Worm (Caenorhabditis elegans) whole organism, mixed stage, embryonic: Measurements from ENCODE around the gene nhr-105.

ENCODE experiments used
- M03D4.4 ChIP-seq: sonication (generic microtip); optimal IDR thresholded peaks from 2 replicates; lab custom pipeline; 2017; ENCODE audit warnings: mild to moderate bottlenecking, missing genetic modification characterization, missing compliant biosample characterization
- blmp-1 ChIP-seq: fragments of 150-350 bp; optimal IDR thresholded peaks from 2 replicates; lab custom pipeline; 2014; ENCODE audit warnings: missing biosample characterization, missing genetic modification characterization
- ceh-39 ChIP-seq: fragments of 150-350 bp; optimal IDR thresholded peaks from 2 replicates; lab custom pipeline; 2014; ENCODE audit warnings: missing biosample characterization, missing genetic modification characterization
- ceh-43 ChIP-seq: fragments of 200-800 bp; sonication (Bioruptor generic); optimal IDR thresholded peaks from 2 replicates; lab custom pipeline; 2018; ENCODE audit warnings: mild to moderate bottlenecking, missing genetic modification characterization, moderate library complexity, missing compliant biosample characterization
- cnd-1 ChIP-seq: fragments of 200-800 bp; sonication (Bioruptor generic); optimal IDR thresholded peaks from 2 replicates; lab custom pipeline; 2018; ENCODE audit warnings: mild to moderate bottlenecking, missing genetic modification characterization, missing compliant biosample characterization
- drap-1 ChIP-seq: fragments of 200-800 bp; sonication (Bioruptor generic); optimal IDR thresholded peaks from 3 replicates; lab custom pipeline; 2018; ENCODE audit warnings: mild to moderate bottlenecking, missing genetic modification characterization, missing compliant biosample characterization
- elt-1 ChIP-seq: sonication (generic microtip); optimal IDR thresholded peaks from 2 replicates; lab custom pipeline; 2017; ENCODE audit warnings: missing genetic modification characterization, mild to moderate bottlenecking, missing compliant biosample characterization, antibody characterized with exemption, moderate library complexity, borderline replicate concordance; ENCODE audit not compliant: insufficient read depth
- elt-3 ChIP-seq: fragments of 150-350 bp; optimal IDR thresholded peaks from 2 replicates; lab custom pipeline; 2014; ENCODE audit warnings: missing biosample characterization, missing genetic modification characterization
- flh-1 ChIP-seq: fragments of 200-800 bp; sonication (Bioruptor generic); optimal IDR thresholded peaks from 2 replicates; lab custom pipeline; 2018; ENCODE audit warnings: mild to moderate bottlenecking, missing genetic modification characterization, moderate library complexity, missing compliant biosample characterization
- ham-2 ChIP-seq: fragments of 200-800 bp; sonication (Bioruptor generic); optimal IDR thresholded peaks from 2 replicates; lab custom pipeline; 2018; ENCODE audit warnings: mild to moderate bottlenecking, missing genetic modification characterization, missing compliant biosample characterization
- hlh-1 ChIP-seq: fragments of 150-350 bp; optimal IDR thresholded peaks from 2 replicates; lab custom pipeline; 2014; ENCODE audit warnings: missing biosample characterization, missing genetic modification reagents, missing genetic modification characterization
- lin-13 ChIP-seq: fragments of 150-350 bp; optimal IDR thresholded peaks from 2 replicates; lab custom pipeline; 2014; ENCODE audit warnings: missing biosample characterization, missing genetic modification characterization
- lin-32 ChIP-seq: fragments of 200-800 bp; sonication (Bioruptor generic); optimal IDR thresholded peaks from 2 replicates; lab custom pipeline; 2018; ENCODE audit warnings: mild to moderate bottlenecking, missing genetic modification characterization, missing compliant biosample characterization
- mab-5 ChIP-seq: fragments of 150-350 bp; optimal IDR thresholded peaks from 2 replicates; lab custom pipeline; 2014; ENCODE audit warnings: missing biosample characterization, missing genetic modification characterization
- mep-1 ChIP-seq: fragments of 150-350 bp; optimal IDR thresholded peaks from 2 replicates; lab custom pipeline; 2017; ENCODE audit warnings: missing biosample characterization, missing genetic modification reagents, missing genetic modification characterization, inconsistent platforms
- nhr-12 ChIP-seq: fragments of 150-350 bp; optimal IDR thresholded peaks from 2 replicates; lab custom pipeline; 2014; ENCODE audit warnings: missing biosample characterization, missing genetic modification characterization
- nhr-2 ChIP-seq: fragments of 150-350 bp; optimal IDR thresholded peaks from 2 replicates; lab custom pipeline; 2014; ENCODE audit warnings: missing biosample characterization, missing genetic modification characterization
- nhr-237 ChIP-seq: fragments of 150-350 bp; optimal IDR thresholded peaks from 2 replicates; lab custom pipeline; 2014; ENCODE audit warnings: missing biosample characterization, missing genetic modification characterization
- nhr-28 ChIP-seq: fragments of 150-350 bp; optimal IDR thresholded peaks from 2 replicates; lab custom pipeline; 2014; ENCODE audit warnings: missing biosample characterization, missing genetic modification characterization
- nhr-76 ChIP-seq: sonication (generic microtip); optimal IDR thresholded peaks from 2 replicates; lab custom pipeline; 2017; ENCODE audit warnings: missing biosample characterization, missing genetic modification characterization
- pha-4 ChIP-seq: fragments of 150-350 bp; optimal IDR thresholded peaks from 2 replicates; lab custom pipeline; 2018; ENCODE audit warnings: missing biosample characterization, missing genetic modification reagents, missing genetic modification characterization
- sem-2 ChIP-seq: fragments of 200-800 bp; sonication (Bioruptor generic); optimal IDR thresholded peaks from 2 replicates; lab custom pipeline; 2018; ENCODE audit warnings: mild to moderate bottlenecking, missing genetic modification characterization, missing compliant biosample characterization
- snpc-4 ChIP-seq: fragments of 150-350 bp; optimal IDR thresholded peaks from 2 replicates; lab custom pipeline; 2014; ENCODE audit warnings: missing biosample characterization, missing genetic modification characterization
- unc-120 ChIP-seq: sonication (generic microtip); optimal IDR thresholded peaks from 2 replicates; lab custom pipeline; 2017; ENCODE audit warnings: missing genetic modification characterization, missing compliant biosample characterization; ENCODE audit not compliant: poor library complexity, severe bottlenecking
- unc-62 ChIP-seq: fragments of 150-350 bp; optimal IDR thresholded peaks from 2 replicates; lab custom pipeline; 2014; ENCODE audit warnings: missing biosample characterization, missing genetic modification reagents, missing genetic modification characterization
- zip-8 ChIP-seq: fragments of 150-350 bp; optimal IDR thresholded peaks from 2 replicates; lab custom pipeline; 2014; ENCODE audit warnings: missing biosample characterization, missing genetic modification characterization
- ztf-11 ChIP-seq: fragments of 150-350 bp; optimal IDR thresholded peaks from 2 replicates; lab custom pipeline; 2014; ENCODE audit warnings: missing biosample characterization, missing genetic modification characterization

Gene nhr-105

ce11 chrIV:7046641-7047361 is 3.2 kb upstream of the nhr-105 start:
- no peak for TF ChIP-seq pha-4
- TF ChIP-seq ceh-39 (tag; lab: Kevin White, UChicago) = no peak
- TF ChIP-seq elt-1 (tag; lab: Kevin White, UChicago) = no peak
- TF ChIP-seq snpc-4 (tag; lab: Kevin White, UChicago) = no peak
- no peak for TF ChIP-seq mab-5 (tag; lab: Kevin White, UChicago)
- TF ChIP-seq blmp-1 = no peak
- TF ChIP-seq nhr-12 (tag; lab: Kevin White, UChicago) = no peak
- no peak for TF ChIP-seq ham-2
- no peak for TF ChIP-seq ztf-11 (tag; lab: Kevin White, UChicago)
- TF ChIP-seq unc-120 (tag; lab: Kevin White, UChicago) = no peak
- TF ChIP-seq ceh-43 = no peak
- no peak for TF ChIP-seq M03D4.4 (tag; lab: Kevin White, UChicago)
- TF ChIP-seq zip-8 (tag; lab: Kevin White, UChicago) = no peak
- TF ChIP-seq sem-2 (GFP tag; lab: Kevin White, UChicago) = no peak
- TF ChIP-seq, all 35 proteins: peak for 0

ce11 chrIV:7047762-7048178 is 2.2 kb upstream of the nhr-105 start:
- TF ChIP-seq nhr-28 = no peak
- peak; percentile 16 for TF ChIP-seq unc-62 (GFP tag; lab: Kevin White, UChicago)
- peak; percentile 69 for TF ChIP-seq elt-3
- peak; percentile 1 for TF ChIP-seq unc-120 (tag; lab: Kevin White, UChicago)

- TF ChIP-seq flh-1 (GFP tag; lab: Kevin White, UChicago) (no peak), sem-2 (GFP tag; lab: Kevin White, UChicago) (no peak), unc-120 (tag; lab: Kevin White, UChicago) (no peak)
These were observed 1.2 kb upstream of the nhr-105 start for ce11 chrIV:7048637-7049245.

ce11 chrIV:7051515-7051914 is 1.6 kb downstream of the nhr-105 start:
- TF ChIP-seq nhr-12 (tag; lab: Kevin White, UChicago) (no peak), sem-2 (GFP tag; lab: Kevin White, UChicago) (no peak), nhr-237 (tag; lab: Kevin White, UChicago) (no peak), cnd-1 (tag; lab: Kevin White, UChicago) (no peak), lin-32 (GFP tag; lab: Kevin White, UChicago) (no peak), ceh-39 (tag; lab: Kevin White, UChicago) (no peak), unc-120 (tag; lab: Kevin White, UChicago) (no peak), hlh-1 (tag; lab: Kevin White, UChicago) (no peak), ham-2 (no peak), blmp-1 (no peak), elt-3 (no peak)

- no peak for TF ChIP-seq unc-120 (tag; lab: Kevin White, UChicago)
- TF ChIP-seq drap-1 (GFP tag; lab: Kevin White, UChicago) = no peak
- no peak for TF ChIP-seq ceh-39 (tag; lab: Kevin White, UChicago)
- TF ChIP-seq lin-13 = no peak
- no peak for TF ChIP-seq ztf-11 (tag; lab: Kevin White, UChicago)
- no peak for TF ChIP-seq nhr-76 (tag; lab: Kevin White, UChicago)
- TF ChIP-seq, all 35 proteins: peak for 0
These were observed 2.2 kb downstream of the nhr-105 start for ce11 chrIV:7052135-7052534.

- TF ChIP-seq mep-1 = no peak
- no peak for TF ChIP-seq nhr-2 (tag; lab: Kevin White, UChicago)
- no peak for TF ChIP-seq nhr-76 (tag; lab: Kevin White, UChicago)
- TF ChIP-seq, all 35 proteins: peak for 0
These were observed 7.7 kb downstream of the nhr-105 start, which contains the start of gene srx-50 for ce11 chrIV:7057677-7058076. Gene srx-50 (plus strand): TSS chrIV:7057977.
